Worm (Caenorhabditis elegans): Measurements from ENCODE around the gene rme-1.

DNA sequence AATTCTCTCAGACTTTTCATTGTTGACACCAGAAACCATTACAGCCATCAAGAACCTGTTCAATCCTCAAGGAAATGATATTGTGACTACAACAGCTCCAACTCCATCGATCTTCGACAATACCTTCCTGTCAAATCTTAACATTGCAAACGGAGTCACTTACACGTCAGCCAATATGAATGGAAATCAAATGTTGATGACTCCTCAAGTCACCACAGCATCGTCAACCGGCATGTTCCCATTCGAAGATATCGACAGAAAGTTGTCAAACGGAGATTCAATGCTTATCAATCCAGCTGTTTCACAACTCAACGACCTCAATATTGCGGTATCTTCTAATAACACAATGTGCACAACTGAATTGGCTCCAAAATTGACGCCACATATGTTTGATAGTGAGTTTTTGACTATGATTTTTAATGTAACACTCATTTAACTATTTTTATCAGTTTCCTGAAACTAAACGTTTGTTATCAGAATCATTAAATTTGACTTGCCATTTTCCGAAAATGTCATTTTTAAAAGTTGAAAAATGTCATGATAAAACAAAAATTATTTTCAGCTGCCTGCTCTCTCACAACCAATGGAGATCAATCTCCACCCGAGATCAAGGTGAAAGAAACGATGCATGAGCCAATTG, 42.4 kb downstream of the rme-1 start:
- no peak for TF ChIP-seq lsy-2 (tag; optimal IDR thresholded peaks at IDR 0.05)
- no peak for TF ChIP-seq nhr-77 (tag; optimal IDR thresholded peaks at IDR 0.05)
- no peak for TF ChIP-seq ama-1 (optimal IDR thresholded peaks at IDR 0.05)
- TF ChIP-seq lin-11 (tag; optimal IDR thresholded peaks at IDR 0.05) = no peak
- no peak for TF ChIP-seq ceh-16 (tag; optimal IDR thresholded peaks at IDR 0.05)
- TF ChIP-seq aly-2 (tag; optimal IDR thresholded peaks at IDR 0.05) = no peak
- no peak for TF ChIP-seq alr-1 (tag; optimal IDR thresholded peaks at IDR 0.05)
- no peak for TF ChIP-seq R02D3.7 (tag; optimal IDR thresholded peaks at IDR 0.05)
- no peak for TF ChIP-seq zag-1 (tag; optimal IDR thresholded peaks at IDR 0.05)
- no peak for TF ChIP-seq ztf-4 (tag; optimal IDR thresholded peaks at IDR 0.05)
- no peak for TF ChIP-seq unc-62 (GFP tag; optimal IDR thresholded peaks at IDR 0.05)
